Fruit fly (Drosophila melanogaster) whole organism, adult: ENCODE data around the gene SoxN.

Source experiments
- CG11617 ChIP-seq: fragments of 200-800 bp; sonication (Bioruptor generic); optimal IDR thresholded peaks from 2 replicates; lab custom pipeline; 2017; ENCODE audit warnings: mild to moderate bottlenecking, missing biosample characterization, missing genetic modification reagents, missing genetic modification characterization
- CG12768 ChIP-seq: fragments of 200-800 bp; sonication (Bioruptor generic); optimal IDR thresholded peaks from 2 replicates; lab custom pipeline; 2017; ENCODE audit warnings: missing biosample characterization, missing genetic modification characterization, mild to moderate bottlenecking, moderate library complexity, missing genetic modification reagents
- CG14711 ChIP-seq: fragments of 200-800 bp; sonication (Bioruptor generic); optimal IDR thresholded peaks from 2 replicates; lab custom pipeline; 2018; ENCODE audit warnings: missing biosample characterization, mild to moderate bottlenecking, missing genetic modification characterization, moderate library complexity
- CG33017 ChIP-seq: fragments of 200-800 bp; sonication (Bioruptor generic); optimal IDR thresholded peaks from 2 replicates; lab custom pipeline; 2018; ENCODE audit warnings: missing biosample characterization, mild to moderate bottlenecking, missing genetic modification characterization, moderate library complexity
- CG7045 ChIP-seq: fragments of 200-800 bp; sonication (Bioruptor generic); optimal IDR thresholded peaks from 2 replicates; lab custom pipeline; 2017; ENCODE audit warnings: missing biosample characterization, mild to moderate bottlenecking, missing genetic modification characterization
- Clk ChIP-seq: fragments of 200-800 bp; sonication (Bioruptor generic); optimal IDR thresholded peaks from 2 replicates; lab custom pipeline; 2017; ENCODE audit warnings: missing biosample characterization, missing genetic modification characterization
- Crg-1 ChIP-seq: fragments of 200-800 bp; sonication (Bioruptor generic); optimal IDR thresholded peaks from 2 replicates; lab custom pipeline; 2016; ENCODE audit warnings: missing biosample characterization, missing genetic modification characterization
- Hr96 ChIP-seq: fragments of 200-800 bp; sonication (Bioruptor generic); optimal IDR thresholded peaks from 2 replicates; lab custom pipeline; 2016; ENCODE audit warnings: missing biosample characterization, missing genetic modification characterization

DNA sequence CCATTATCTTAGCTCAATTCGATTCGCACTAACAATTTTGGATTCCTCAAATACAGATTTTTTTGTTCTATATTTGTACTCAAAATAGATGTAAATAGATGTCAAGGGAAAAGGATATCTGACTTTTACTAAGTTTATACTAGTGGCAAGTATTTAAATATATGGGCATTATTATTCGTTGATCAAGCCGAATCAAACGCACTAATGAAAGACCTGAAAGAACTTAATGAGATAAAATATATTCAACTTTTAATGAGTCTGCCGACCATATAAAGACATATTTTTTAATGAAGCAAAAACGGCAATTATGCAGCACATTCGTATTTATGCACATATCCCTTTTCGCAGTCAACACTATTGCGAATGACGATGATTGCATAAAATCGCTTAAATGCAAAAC, 43.0 kb upstream of the SoxN start, which contains the start of gene CG42710:
- TF ChIP-seq CG14711 (no peak), CG11617 (no peak), CG7045 (GFP tag; lab: Kevin White, UChicago) (no peak), CG33017 (tag; lab: Kevin White, UChicago) (no peak), Clk (GFP tag; lab: Kevin White, UChicago) (no peak), Hr96 (GFP tag; lab: Kevin White, UChicago) (no peak), CG12768 (GFP tag; lab: Kevin White, UChicago) (no peak), Crg-1 (GFP tag; lab: Kevin White, UChicago) (no peak)
